Fruit fly (Drosophila melanogaster) whole organism: ENCODE data around the gene CG17404.

Experiments used
- CG8478 ChIP-seq: fragments of >200 bp; optimal IDR thresholded peaks from 2 replicates; lab custom pipeline; 2018; ENCODE audit warnings: inconsistent platforms
- Dll ChIP-seq: fragments of >200 bp; optimal IDR thresholded peaks from 2 replicates; lab custom pipeline; 2017
- EcR ChIP-seq, 2 experiments: fragments of >200 bp; optimal IDR thresholded peaks; 2 replicates each; lab custom pipeline; 2017; ENCODE audit warnings: missing biosample characterization in 2 of 2, missing genetic modification characterization in 2 of 2, missing genetic modification reagents in 2 of 2
- pan ChIP-seq: fragments of >200 bp; optimal IDR thresholded peaks from 2 replicates; lab custom pipeline; 2017
- usp ChIP-seq: fragments of >200 bp; optimal IDR thresholded peaks from 2 replicates; lab custom pipeline; 2017; ENCODE audit warnings: missing biosample characterization, missing genetic modification characterization, mixed read lengths

- no peak for TF ChIP-seq CG8478 (lab: Kevin White, UChicago)
- TF ChIP-seq Dll (lab: Kevin White, UChicago): no peak
- no peak for TF ChIP-seq pan (lab: Kevin White, UChicago)
- TF ChIP-seq usp (GFP tag; lab: Kevin White, UChicago): no peak
- no peak for TF ChIP-seq EcR (GFP tag; optimal IDR thresholded peaks at IDR 0.05; lab: Kevin White, UChicago)
These were observed 45.8 kb upstream of the CG17404 start, which contains the start of gene CG17738 for dm6 chr3R:12270590-12270989.
